Worm (Caenorhabditis elegans): ENCODE data around the gene F16B4.7.

- TF ChIP-seq nhr-19 (GFP tag; conservative IDR thresholded peaks at IDR 0.05), result no peak
- TF ChIP-seq dsc-1 (tag; optimal IDR thresholded peaks at IDR 0.05), result no peak
- TF ChIP-seq unc-130 (tag; optimal IDR thresholded peaks at IDR 0.05), result no peak
These were observed 48.5 kb upstream of the F16B4.7 start, which contains the start of gene K02H11.9 for ce11 chrV:1536979-1537378.

Measured in whole organism, L1 larva.